Worm (Caenorhabditis elegans): ENCODE measurements around the gene arrd-28.

arrd-28 gene

DNA sequence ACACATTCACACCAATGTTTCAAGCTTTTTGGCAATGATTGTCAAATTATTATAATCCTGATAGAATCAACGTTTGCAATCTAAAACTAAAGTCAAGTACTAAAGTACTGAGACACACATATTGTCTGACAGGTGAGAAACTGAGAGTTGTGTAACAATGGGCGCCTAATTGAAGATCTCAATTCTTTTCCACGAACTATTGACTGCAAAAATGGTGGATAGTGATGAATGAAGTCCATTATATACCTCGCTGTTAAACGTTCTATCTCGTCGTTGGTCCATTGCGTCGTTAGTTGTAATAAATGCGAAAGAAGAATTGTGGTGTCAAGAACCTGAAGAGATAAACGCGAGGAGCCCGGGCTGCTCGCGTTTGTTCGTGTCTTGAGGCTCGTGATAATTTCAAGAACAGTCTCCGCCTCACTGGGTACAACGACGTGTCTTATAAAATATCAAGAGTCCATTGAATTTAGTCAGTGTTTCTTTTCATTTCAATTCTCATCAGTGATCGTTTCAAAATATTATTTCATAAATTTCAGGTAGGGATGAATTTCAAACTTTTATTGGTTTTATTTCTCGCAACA is 23.6 kb upstream of the arrd-28 start, which contains the start of gene F09B9.4:
F09B9.4 (plus strand) TSS at position 531 of the 581 bp plus-strand sequence.
- TF ChIP-seq dpff-1 (tag; optimal IDR thresholded peaks at IDR 0.05) (no peak), mel-28 (tag; optimal IDR thresholded peaks at IDR 0.05; ENCODE audit: borderline replicate concordance) (no peak), ekl-4 (GFP tag; IDR thresholded peaks at IDR 0.05) (no peak), ztf-18 (tag; optimal IDR thresholded peaks at IDR 0.05) (no peak), hmg-1.2 (GFP tag; IDR thresholded peaks at IDR 0.05) (no peak)

DNA sequence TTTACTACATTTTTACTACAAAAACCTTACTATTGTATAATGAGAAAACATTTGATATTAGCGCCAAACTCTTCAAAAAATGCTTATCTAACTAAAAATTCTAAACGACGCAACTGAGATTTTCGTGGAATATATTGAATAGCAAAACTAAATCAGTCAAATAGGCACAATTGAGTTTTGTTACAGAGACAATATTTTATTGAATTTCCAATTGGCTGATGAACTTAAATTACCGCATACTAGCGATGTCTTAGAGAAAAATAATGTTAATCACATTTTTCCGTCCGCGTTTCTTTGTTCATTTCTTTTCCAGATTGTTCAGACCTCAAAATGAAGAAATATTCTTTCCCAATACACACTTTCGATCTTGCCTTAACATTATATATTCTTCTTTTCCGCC is 21.3 kb upstream of the arrd-28 start:
- TF ChIP-seq lin-35 (GFP tag; optimal IDR thresholded peaks at IDR 0.05) (no peak), Y67H2A.10 (GFP tag; conservative IDR thresholded peaks at IDR 0.05) (no peak), hlh-12 (tag; optimal IDR thresholded peaks at IDR 0.05) (no peak), ceh-58 (GFP tag; IDR thresholded peaks at IDR 0.05) (no peak), B0336.3 (GFP tag; IDR thresholded peaks at IDR 0.05) (no peak), Y95B8A.8 (GFP tag; IDR thresholded peaks at IDR 0.05) (no peak), nhr-179 (tag; optimal IDR thresholded peaks at IDR 0.05) (no peak), bed-1 (GFP tag; IDR thresholded peaks at IDR 0.05) (no peak), hmg-20 (GFP tag; IDR thresholded peaks at IDR 0.05) (no peak), madf-10 (tag; optimal IDR thresholded peaks at IDR 0.05) (no peak), nhr-90 (tag; optimal IDR thresholded peaks at IDR 0.05) (no peak), F49E8.2 (tag; optimal IDR thresholded peaks at IDR 0.05; ENCODE audit: insufficient read depth) (no peak), attf-5 (GFP tag; optimal IDR thresholded peaks at IDR 0.05) (no peak), mcd-1 (GFP tag; IDR thresholded peaks at IDR 0.05) (no peak), madf-3 (GFP tag; IDR thresholded peaks at IDR 0.05) (no peak), him-1 (tag; optimal IDR thresholded peaks at IDR 0.05) (no peak), repo-1 (tag; optimal IDR thresholded peaks at IDR 0.05) (no peak), cebp-1 (GFP tag; IDR thresholded peaks at IDR 0.05) (no peak), cebp-1 (tag; optimal IDR thresholded peaks at IDR 0.05) (no peak), madf-6 (GFP tag; IDR thresholded peaks at IDR 0.05) (no peak)

DNA sequence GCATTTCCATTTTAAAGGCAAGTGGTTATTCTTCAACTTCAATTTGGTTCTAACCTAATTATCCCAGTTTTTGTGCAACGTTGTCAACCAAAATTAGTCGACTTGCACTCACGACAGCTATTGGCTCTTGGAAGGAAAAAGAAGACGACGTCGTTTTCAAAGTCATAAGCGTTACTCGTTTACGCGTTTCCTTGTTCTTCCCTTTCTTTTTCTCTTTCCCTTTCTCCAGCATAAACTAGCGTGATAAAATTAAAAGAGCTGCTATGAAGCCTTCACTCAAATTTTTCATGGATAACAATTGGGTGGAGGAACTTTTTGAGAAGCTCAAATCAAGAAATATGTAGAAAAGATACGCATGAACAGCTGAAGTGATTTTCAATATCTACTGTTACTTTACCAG is 20.6 kb upstream of the arrd-28 start:
- TF ChIP-seq nhr-179 (tag; optimal IDR thresholded peaks at IDR 0.05) (no peak), attf-3 (GFP tag; conservative IDR thresholded peaks at IDR 0.05) (no peak), F55B11.4 (tag; optimal IDR thresholded peaks at IDR 0.05; ENCODE audit: borderline replicate concordance, insufficient read depth) (no peak), nhr-90 (tag; optimal IDR thresholded peaks at IDR 0.05) (no peak), fkh-3 (tag; optimal IDR thresholded peaks at IDR 0.05) (no peak), Y95B8A.8 (GFP tag; IDR thresholded peaks at IDR 0.05) (no peak), ZK185.1 (tag; optimal IDR thresholded peaks at IDR 0.05; ENCODE audit: poor library complexity, severe bottlenecking) (no peak), ztf-3 (GFP tag; optimal IDR thresholded peaks at IDR 0.05) (no peak), ceh-100 (GFP tag; IDR thresholded peaks at IDR 0.05) (no peak), bed-1 (GFP tag; IDR thresholded peaks at IDR 0.05) (no peak), madf-8 (GFP tag; conservative IDR thresholded peaks at IDR 0.05) (no peak), F10E7.11 (tag; optimal IDR thresholded peaks at IDR 0.05) (no peak), sea-2 (GFP tag; IDR thresholded peaks at IDR 0.05) (no peak), T26A5.8 (tag; optimal IDR thresholded peaks at IDR 0.05) (no peak), hlh-12 (tag; optimal IDR thresholded peaks at IDR 0.05) (no peak), mel-28 (tag; optimal IDR thresholded peaks at IDR 0.05; ENCODE audit: borderline replicate concordance) (no peak), B0019.2 (GFP tag; conservative IDR thresholded peaks at IDR 0.05) (no peak)
